Fruit fly (Drosophila melanogaster) S2 (cell line): Measurements from ENCODE around the gene CG10589.

ENCODE experiments used
- CG8478 ChIP-seq: fragments of >200 bp; optimal IDR thresholded peaks from 2 replicates; lab custom pipeline; 2018
- CTCF ChIP-seq, 2 experiments: fragments of >200 bp; optimal IDR thresholded peaks; 2 replicates each; lab custom pipeline; 2018

The CG10589 gene

DNA sequence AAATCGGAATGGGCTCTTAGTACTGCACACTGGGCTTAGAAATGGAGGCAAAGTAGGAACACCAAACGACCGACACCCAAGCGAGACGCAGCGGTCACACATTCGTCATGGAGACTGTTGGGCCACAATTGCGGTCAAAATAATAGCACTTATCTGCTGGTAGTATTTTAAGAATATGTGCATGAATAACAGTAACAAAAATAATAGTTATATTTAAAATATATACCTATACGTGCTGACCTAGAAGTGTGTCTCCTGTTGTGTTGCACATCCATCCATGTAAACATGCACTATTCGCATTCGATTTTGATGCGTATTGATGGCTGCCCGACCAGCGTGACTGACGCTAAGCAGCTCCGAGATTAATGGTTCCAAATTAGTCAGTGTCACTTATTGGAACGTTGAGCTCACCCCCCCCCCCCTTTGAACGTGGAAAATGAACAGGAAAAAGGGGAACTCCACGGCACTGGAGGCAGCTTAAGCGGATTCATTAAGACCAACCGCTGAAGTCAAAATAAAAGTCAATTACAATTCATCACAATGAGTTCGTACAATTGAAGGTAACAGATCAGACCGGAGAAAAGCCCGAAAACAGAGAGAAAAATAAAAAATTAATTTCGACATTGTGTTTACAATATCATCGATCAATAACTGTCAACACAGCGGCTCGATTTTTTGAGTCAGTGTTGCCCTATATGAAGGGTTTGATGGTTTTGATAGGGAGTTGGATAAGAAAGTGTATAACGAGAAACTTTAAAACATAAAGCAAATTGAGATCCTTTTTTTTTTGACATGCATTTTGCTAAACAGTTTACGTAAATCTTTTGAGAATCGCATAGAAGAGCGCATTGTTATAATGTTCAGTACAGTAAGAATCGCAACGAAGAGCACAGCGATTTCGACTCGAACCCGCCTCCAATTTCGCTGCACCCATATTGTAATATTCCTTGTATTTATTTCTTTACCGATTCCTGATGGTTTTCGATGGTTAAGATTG, 25.3 kb downstream of the CG10589 start:
- no peak for TF ChIP-seq CTCF (optimal IDR thresholded peaks at IDR 0.05; lab: Kevin White, UChicago)
- TF ChIP-seq CG8478, result no peak

dm6 chr3L:20954118-20954517, 26.5 kb downstream of the CG10589 start:
- TF ChIP-seq CTCF (optimal IDR thresholded peaks at IDR 0.05; lab: Kevin White, UChicago), result no peak
- TF ChIP-seq CG8478, result no peak

dm6 chr3L:20956650-20957049, 29.0 kb downstream of the CG10589 start, which contains the start of the genes Sems and CG10588:
Sems (minus strand) TSS chr3L:20956750.
CG10588 (plus strand) TSS chr3L:20956934.
- TF ChIP-seq CTCF (optimal IDR thresholded peaks at IDR 0.05; lab: Kevin White, UChicago) (no peak), CG8478 (no peak)

dm6 chr3L:20961286-20961685, 33.7 kb downstream of the CG10589 start, which contains the start of gene CG11037:
CG11037 (minus strand) TSS chr3L:20961386.
- no peak for TF ChIP-seq CTCF (optimal IDR thresholded peaks at IDR 0.05; lab: Kevin White, UChicago)
- TF ChIP-seq CG8478, result no peak

dm6 chr3L:20962455-20962854, 34.8 kb downstream of the CG10589 start, which contains the start of gene CG10587:
CG10587 (minus strand) TSS chr3L:20962555.
- no peak for TF ChIP-seq CG8478
- TF ChIP-seq CTCF (optimal IDR thresholded peaks at IDR 0.05; lab: Kevin White, UChicago), result no peak

dm6 chr3L:20966662-20967061, 39.0 kb downstream of the CG10589 start, which contains the start of gene CG12983:
CG12983 (minus strand) TSS chr3L:20966762.
- no peak for TF ChIP-seq CTCF (optimal IDR thresholded peaks at IDR 0.05; lab: Kevin White, UChicago)

DNA sequence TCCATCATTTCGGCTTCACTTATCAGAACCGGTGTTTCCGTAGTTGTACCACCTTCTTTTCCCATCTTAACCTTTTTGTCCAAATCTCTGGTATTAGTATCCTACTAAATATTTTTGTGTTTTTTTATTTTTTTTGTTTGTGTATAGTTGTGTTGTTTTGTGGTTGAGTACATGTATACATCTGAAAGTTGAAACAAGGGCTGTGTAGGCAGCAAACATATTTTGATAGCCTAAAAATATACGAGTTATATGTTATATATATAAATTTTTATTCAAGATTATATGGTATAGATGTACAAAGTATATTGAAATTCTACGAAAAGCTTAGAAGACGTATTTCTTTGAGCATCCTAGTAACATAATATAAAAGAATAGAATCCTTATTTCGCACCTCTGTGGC, 42.9 kb downstream of the CG10589 start, which contains the start of gene CG33287:
TSS of gene CG33287 (minus strand) at position 101 of the 400 bp plus-strand sequence.
- TF ChIP-seq CG8478, result no peak

DNA sequence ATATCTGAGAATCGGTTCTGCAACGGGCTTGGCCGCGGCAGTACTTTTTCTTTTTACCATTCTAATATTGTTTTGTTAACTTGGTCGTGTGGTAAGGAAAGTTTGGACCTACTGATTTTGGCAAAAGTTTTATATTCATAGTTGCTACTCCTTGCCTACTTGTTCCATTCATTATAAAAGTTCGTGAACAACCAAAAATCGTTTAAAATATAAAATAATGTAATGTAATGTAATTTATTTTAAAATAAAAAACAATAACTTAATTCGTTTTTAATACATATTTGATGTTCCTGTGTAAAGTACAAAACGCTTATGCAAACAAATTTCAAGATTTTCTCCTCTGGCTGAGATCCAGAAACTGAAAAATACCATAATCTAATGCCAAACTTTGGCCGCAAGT, 47.0 kb downstream of the CG10589 start, which contains the start of gene CG33286:
TSS of gene CG33286 (minus strand) at position 101 of the 400 bp plus-strand sequence.
- no peak for TF ChIP-seq CG8478
- TF ChIP-seq CTCF (optimal IDR thresholded peaks at IDR 0.05; lab: Kevin White, UChicago), result no peak

- TF ChIP-seq CG8478 (no peak), CTCF (optimal IDR thresholded peaks at IDR 0.05; lab: Kevin White, UChicago) (no peak)
Observed at dm6 chr3L:20976383-20976782, 48.8 kb downstream of the CG10589 start.

DNA sequence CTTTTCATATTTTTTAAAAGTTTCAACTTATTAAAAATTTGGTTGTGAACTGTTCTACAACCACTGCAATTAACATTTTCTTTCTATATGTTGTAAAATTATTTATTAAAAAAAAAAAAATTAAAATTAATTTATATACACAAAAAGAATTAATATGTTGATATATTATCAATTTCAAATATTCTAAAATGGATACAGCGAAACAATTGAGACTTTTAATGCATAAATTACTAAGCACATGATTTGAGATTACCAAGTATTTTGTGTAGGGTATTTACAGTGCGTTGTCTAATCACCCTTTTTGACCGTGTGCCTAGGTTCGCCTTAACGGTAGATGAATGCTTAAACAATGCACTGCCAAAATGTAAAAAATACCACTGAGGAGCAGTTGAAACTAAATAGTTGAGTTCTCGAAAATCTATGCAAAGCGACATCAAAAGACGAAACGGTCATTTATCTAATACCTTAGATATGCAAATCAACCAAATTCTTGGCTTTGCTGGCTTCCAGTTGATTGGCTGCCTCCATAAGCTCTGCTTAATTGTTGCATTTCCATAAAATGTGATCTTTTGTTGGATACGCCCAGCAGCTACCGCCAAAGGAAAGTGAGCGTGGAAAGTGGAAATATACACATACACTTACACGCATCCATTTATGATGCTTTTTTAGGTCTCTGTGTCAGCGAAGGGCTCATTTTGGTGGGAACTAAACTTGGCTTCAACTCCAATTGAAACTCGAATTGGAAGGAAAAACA, 49.5 kb downstream of the CG10589 start:
- TF ChIP-seq CTCF (optimal IDR thresholded peaks at IDR 0.05; lab: Kevin White, UChicago) (no peak), CG8478 (no peak)
